Worm (Caenorhabditis elegans) whole organism, late embryonic: ENCODE measurements around the gene elt-7.

ENCODE experiments used
- K09A11.1 ChIP-seq: sonication (generic microtip); optimal IDR thresholded peaks from 2 replicates; lab custom pipeline; 2017; ENCODE audit warnings: antibody characterized with exemption, mild to moderate bottlenecking, missing genetic modification characterization, missing compliant biosample characterization; ENCODE audit not compliant: insufficient read depth
- ceh-19 ChIP-seq: fragments of 200-800 bp; sonication (Bioruptor generic); optimal IDR thresholded peaks from 2 replicates; lab custom pipeline; 2018; ENCODE audit warnings: mild to moderate bottlenecking, missing genetic modification characterization, missing compliant biosample characterization
- ceh-6 ChIP-seq: fragments of 200-800 bp; sonication (Bioruptor generic); optimal IDR thresholded peaks from 2 replicates; lab custom pipeline; 2018; ENCODE audit warnings: mild to moderate bottlenecking, missing genetic modification characterization, missing compliant biosample characterization
- che-1 ChIP-seq: sonication (generic microtip); optimal IDR thresholded peaks from 2 replicates; lab custom pipeline; 2016; ENCODE audit warnings: mild to moderate bottlenecking, missing genetic modification characterization, missing compliant biosample characterization
- elt-4 ChIP-seq: sonication (generic microtip); optimal IDR thresholded peaks from 2 replicates; lab custom pipeline; 2016; ENCODE audit warnings: missing genetic modification characterization, missing compliant biosample characterization
- fkh-6 ChIP-seq: sonication (generic microtip); optimal IDR thresholded peaks from 2 replicates; lab custom pipeline; 2016; ENCODE audit warnings: missing genetic modification characterization, missing compliant biosample characterization
- gmeb-2 ChIP-seq: sonication (generic microtip); optimal IDR thresholded peaks from 2 replicates; lab custom pipeline; 2016; ENCODE audit warnings: missing genetic modification characterization, inconsistent platforms, missing compliant biosample characterization
- hlh-6 ChIP-seq: sonication (generic microtip); optimal IDR thresholded peaks from 2 replicates; lab custom pipeline; 2016; ENCODE audit warnings: missing genotype, missing genetic modification characterization, missing compliant biosample characterization
- lim-6 ChIP-seq: sonication (generic microtip); optimal IDR thresholded peaks from 2 replicates; lab custom pipeline; 2016; ENCODE audit warnings: missing genetic modification characterization, missing compliant biosample characterization
- nhr-232 ChIP-seq: sonication (generic microtip); optimal IDR thresholded peaks from 2 replicates; lab custom pipeline; 2016; ENCODE audit warnings: missing genetic modification characterization, missing compliant biosample characterization
- pha-4 ChIP-seq: fragments of 150-350 bp; optimal IDR thresholded peaks from 2 replicates; lab custom pipeline; 2018; ENCODE audit warnings: missing biosample characterization, missing genetic modification reagents, missing genetic modification characterization
- pros-1 ChIP-seq: fragments of 150-350 bp; optimal IDR thresholded peaks from 2 replicates; lab custom pipeline; 2014; ENCODE audit warnings: missing biosample characterization, missing genetic modification reagents, missing genetic modification characterization
- sdc-2 ChIP-seq: sonication (generic microtip); optimal IDR thresholded peaks from 2 replicates; lab custom pipeline; 2016; ENCODE audit warnings: missing genotype, missing genetic modification characterization, missing compliant biosample characterization
- sox-4 ChIP-seq: sonication (generic microtip); optimal IDR thresholded peaks from 2 replicates; lab custom pipeline; 2017; ENCODE audit warnings: mild to moderate bottlenecking, missing genetic modification characterization, inconsistent platforms, missing compliant biosample characterization

DNA sequence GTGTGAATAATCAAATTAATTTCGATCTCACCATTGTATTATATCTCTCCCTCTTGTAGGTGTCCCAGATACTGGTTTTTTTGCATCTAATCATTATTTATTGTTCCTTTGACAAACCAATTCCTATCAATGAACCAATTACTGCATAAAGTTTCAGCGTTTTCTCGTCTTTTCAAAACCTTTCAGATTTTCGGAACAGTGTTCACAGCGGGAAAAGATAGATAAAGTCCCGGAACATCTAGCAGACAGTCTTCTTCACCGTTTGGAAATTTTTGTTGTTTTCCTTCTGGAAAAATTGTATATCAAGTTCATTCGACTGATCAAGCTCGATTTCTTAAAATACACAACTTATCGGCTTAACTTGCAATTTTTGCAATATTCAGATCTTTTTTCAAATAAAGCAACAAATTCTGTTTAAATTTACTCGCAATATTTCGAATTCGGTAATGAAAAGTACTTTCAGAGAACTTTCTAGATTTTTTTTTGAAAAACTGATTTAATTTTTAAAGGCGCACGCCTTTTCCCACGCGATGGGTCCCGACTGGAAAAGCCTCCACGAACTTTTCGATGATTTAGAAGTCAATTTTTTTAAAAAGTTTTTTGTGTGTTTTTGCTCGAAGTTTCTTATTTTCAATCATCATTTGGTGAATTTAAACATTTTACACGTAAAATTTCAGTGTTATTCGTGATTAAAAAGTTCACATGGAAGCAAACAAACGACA lies 15.0 kb upstream of the elt-7 start, which contains the start of gene pgl-3:
- TF ChIP-seq hlh-6 (no peak), elt-4 (tag; lab: Kevin White, UChicago) (no peak), K09A11.1 (tag; lab: Kevin White, UChicago) (no peak), ceh-19 (GFP tag; lab: Kevin White, UChicago) (no peak), pha-4 (tag; lab: Kevin White, UChicago) (no peak), ceh-6 (no peak), pros-1 (tag; lab: Kevin White, UChicago) (no peak), sox-4 (no peak), fkh-6 (tag; lab: Kevin White, UChicago) (no peak), che-1 (tag; lab: Kevin White, UChicago) (no peak), sdc-2 (tag; lab: Kevin White, UChicago) (no peak), gmeb-2 (tag; lab: Kevin White, UChicago) (no peak), nhr-232 (tag; lab: Kevin White, UChicago) (no peak), lim-6 (no peak)
